Worm (Caenorhabditis elegans) whole organism, midembryonic: ENCODE results near the gene Y66A7A.9.

Source experiments
- flt-1 ChIP-seq: fragments of 200-800 bp; sonication (Bioruptor generic); IDR thresholded peaks from 2 replicates; pipeline ENCODE4 v1.3.6; 2022; ENCODE audit warnings: missing genetic modification characterization, missing compliant biosample characterization
- med-1 ChIP-seq: sonication (generic microtip); optimal IDR thresholded peaks from 2 replicates; lab custom pipeline; 2017; ENCODE audit warnings: missing genetic modification characterization, mild to moderate bottlenecking, missing compliant biosample characterization, antibody characterized with exemption, missing genetic modification reagents; ENCODE audit not compliant: insufficient read depth
- ztf-23 ChIP-seq: fragments of 200-800 bp; sonication (Bioruptor generic); IDR thresholded peaks from 2 replicates; pipeline ENCODE4 v1.3.6; 2022; ENCODE audit warnings: missing genetic modification reagents, missing genetic modification characterization, missing compliant biosample characterization
- ztf-29 ChIP-seq: fragments of 200-800 bp; sonication (Bioruptor generic); IDR thresholded peaks from 2 replicates; pipeline ENCODE4 v1.3.6; 2022; ENCODE audit warnings: missing genetic modification reagents, missing genetic modification characterization, missing compliant biosample characterization

DNA sequence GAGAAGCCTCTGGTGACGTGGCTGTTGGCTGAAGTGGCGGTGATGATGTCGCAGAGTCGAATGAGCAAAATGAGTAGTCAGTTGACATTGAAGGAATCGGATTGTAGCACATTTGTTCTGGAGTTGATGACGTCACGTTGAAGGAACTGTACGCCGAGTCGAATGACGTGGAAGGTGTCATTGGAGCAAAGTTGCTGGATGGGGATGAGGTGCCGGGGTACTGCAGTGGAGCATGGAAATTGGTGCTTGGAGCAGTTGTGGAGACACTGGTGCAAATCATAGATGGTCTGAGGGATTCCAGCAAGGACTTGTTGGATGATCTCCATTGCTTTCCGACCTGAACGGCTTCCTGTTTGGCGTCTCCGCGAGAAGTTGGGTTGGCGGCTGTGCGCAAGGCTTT is 21.2 kb upstream of the Y66A7A.9 start:
- no peak for TF ChIP-seq med-1 (GFP tag; lab: Kevin White, UChicago)
- no peak for TF ChIP-seq flt-1 (GFP tag; lab: Robert Waterston, UW)
- TF ChIP-seq ztf-23: no peak
- TF ChIP-seq ztf-29 (GFP tag; lab: Robert Waterston, UW): no peak
